Worm (Caenorhabditis elegans): ENCODE results near the gene T04C12.9.
A peak's percentile ranks its signal among the peaks of the same experiment; 100 is the strongest.

DNA sequence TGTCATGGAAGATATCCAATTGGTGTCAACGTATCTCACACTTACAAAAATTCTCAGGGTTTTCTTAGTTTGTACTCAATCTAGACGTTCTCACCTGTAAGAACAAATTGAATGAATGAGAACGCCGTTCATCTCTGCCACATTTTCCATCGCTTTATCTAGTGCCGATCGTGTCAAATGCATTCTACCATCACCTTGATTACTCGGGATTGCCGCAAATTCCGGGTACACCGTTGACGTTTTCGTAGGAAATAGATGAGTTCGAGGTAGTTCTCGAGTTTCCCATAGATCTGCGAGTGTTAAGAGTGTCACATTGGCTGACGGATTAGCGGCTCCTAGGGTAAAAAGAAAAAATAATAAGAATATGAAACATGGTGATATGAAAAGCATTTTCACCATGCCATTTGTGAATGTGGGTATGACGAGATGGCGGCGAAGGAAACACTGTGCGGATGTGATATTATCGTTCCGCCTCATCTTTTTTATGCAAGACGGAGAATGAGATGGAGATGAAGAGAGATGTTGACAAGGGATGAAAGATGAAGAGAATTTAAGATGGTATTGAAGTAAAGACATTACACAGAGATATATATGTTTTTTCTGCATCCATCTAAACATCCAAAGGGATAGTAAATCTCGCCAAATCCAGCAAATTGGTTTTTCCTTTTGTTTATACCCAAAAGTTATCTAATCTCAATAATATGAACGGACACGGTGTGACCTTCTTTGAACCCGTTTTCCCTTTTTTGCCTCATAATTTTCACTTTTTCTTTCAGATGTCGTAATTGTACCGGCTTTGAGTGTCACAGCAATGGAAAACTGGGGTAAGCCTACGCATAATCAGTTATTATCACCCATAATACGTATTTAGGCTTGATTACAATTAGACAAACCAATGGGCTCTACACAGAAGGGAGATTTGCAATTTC, 30.4 kb upstream of the T04C12.9 start, which contains the start of gene lact-8:
- TF ChIP-seq unc-62 (GFP tag; optimal IDR thresholded peaks at IDR 0.05) = no peak
- no peak for TF ChIP-seq ces-1 (GFP tag; optimal IDR thresholded peaks at IDR 0.05)
- peak; percentile 90 for TF ChIP-seq elt-1 (tag; optimal IDR thresholded peaks at IDR 0.05; ENCODE audit: borderline replicate concordance, insufficient read depth)
- no peak for TF ChIP-seq nhr-237 (tag; optimal IDR thresholded peaks at IDR 0.05)
- no peak for TF ChIP-seq pha-4 (tag; optimal IDR thresholded peaks at IDR 0.05)
- no peak for TF ChIP-seq nhr-28 (tag; optimal IDR thresholded peaks at IDR 0.05)
- TF ChIP-seq ztf-11 (tag; optimal IDR thresholded peaks at IDR 0.05) = no peak
- TF ChIP-seq lin-13 (tag; optimal IDR thresholded peaks at IDR 0.05) = no peak
